Fruit fly (Drosophila melanogaster) whole organism, embryonic: ENCODE results near the gene CG42819.

Experiments
- Aef1 ChIP-seq: fragments of 200-800 bp; sonication (Bioruptor generic); IDR thresholded peaks from 3 replicates; pipeline ENCODE4 v1.3.6; 2022; ENCODE audit warnings: missing biosample characterization, missing genetic modification characterization
- Antp ChIP-seq: fragments of 200-800 bp; sonication (Bioruptor generic); optimal IDR thresholded peaks from 3 replicates; lab custom pipeline; 2016; ENCODE audit warnings: missing biosample characterization, missing genetic modification characterization
- CG11085 ChIP-seq: fragments of 200-800 bp; sonication (Bioruptor generic); IDR thresholded peaks from 2 replicates; pipeline ENCODE4 v1.3.6; 2022; ENCODE audit warnings: missing biosample characterization, missing genetic modification characterization
- CG11723 ChIP-seq: fragments of 200-800 bp; sonication (Bioruptor generic); optimal IDR thresholded peaks from 2 replicates; lab custom pipeline; 2017; ENCODE audit warnings: missing biosample characterization, mild to moderate bottlenecking, missing genetic modification characterization
- CG12659 ChIP-seq: fragments of 200-800 bp; sonication (Bioruptor generic); optimal IDR thresholded peaks from 3 replicates; lab custom pipeline; 2017; ENCODE audit warnings: mild to moderate bottlenecking, missing biosample characterization, missing genetic modification reagents, missing genetic modification characterization
- CG15601 ChIP-seq: fragments of 200-800 bp; sonication (Bioruptor generic); optimal IDR thresholded peaks from 3 replicates; lab custom pipeline; 2019; ENCODE audit warnings: missing biosample characterization, mild to moderate bottlenecking, missing genetic modification characterization, moderate library complexity
- CG16813 ChIP-seq: fragments of 200-800 bp; sonication (Bioruptor generic); IDR thresholded peaks from 3 replicates; pipeline ENCODE4 v1.3.6; 2022; ENCODE audit warnings: missing biosample characterization, missing genetic modification characterization; ENCODE audit not compliant: partially characterized antibody
- CG17568 ChIP-seq: fragments of 200-800 bp; sonication (Bioruptor generic); optimal IDR thresholded peaks from 2 replicates; lab custom pipeline; 2018; ENCODE audit warnings: missing biosample characterization, mild to moderate bottlenecking, missing genetic modification characterization, moderate library complexity
- CG17912 ChIP-seq: fragments of 200-800 bp; sonication (Bioruptor generic); optimal IDR thresholded peaks from 2 replicates; lab custom pipeline; 2018; ENCODE audit warnings: missing biosample characterization, mild to moderate bottlenecking, missing genetic modification characterization
- CG1832 ChIP-seq: fragments of 200-800 bp; sonication (Bioruptor generic); optimal IDR thresholded peaks from 2 replicates; lab custom pipeline; 2017; ENCODE audit warnings: missing biosample characterization, mild to moderate bottlenecking, missing genetic modification characterization, inconsistent platforms
- CG18599 ChIP-seq: fragments of 200-800 bp; sonication (Bioruptor generic); optimal IDR thresholded peaks from 3 replicates; lab custom pipeline; 2017; ENCODE audit warnings: missing biosample characterization, missing genetic modification characterization, mild to moderate bottlenecking, moderate library complexity, missing genetic modification reagents
- CG2202 ChIP-seq: fragments of 200-800 bp; sonication (Bioruptor generic); optimal IDR thresholded peaks from 2 replicates; lab custom pipeline; 2018; ENCODE audit warnings: missing biosample characterization, mild to moderate bottlenecking, missing genetic modification characterization
- CG30020 ChIP-seq: fragments of 200-800 bp; optimal IDR thresholded peaks from 2 replicates; lab custom pipeline; 2019; ENCODE audit warnings: missing biosample characterization, mild to moderate bottlenecking, missing genetic modification characterization, moderate library complexity
- CG31224 ChIP-seq: fragments of 200-800 bp; sonication (Bioruptor generic); IDR thresholded peaks from 2 replicates; pipeline ENCODE4 v1.3.6; 2022; ENCODE audit warnings: missing biosample characterization, missing genetic modification characterization
- CG3838 ChIP-seq: fragments of 200-800 bp; sonication (Bioruptor generic); optimal IDR thresholded peaks from 3 replicates; lab custom pipeline; 2016; ENCODE audit warnings: missing biosample characterization, missing genetic modification characterization
- CG5953 ChIP-seq: fragments of 200-800 bp; sonication (Bioruptor generic); IDR thresholded peaks from 2 replicates; pipeline ENCODE4 v1.3.6; 2022; ENCODE audit warnings: missing biosample characterization, missing genetic modification characterization
- CG7357 ChIP-seq: fragments of 200-800 bp; sonication (Bioruptor generic); IDR thresholded peaks from 3 replicates; pipeline ENCODE4 v1.3.6; 2022; ENCODE audit warnings: missing biosample characterization, missing genetic modification characterization
- CG7372 ChIP-seq: fragments of 200-800 bp; sonication (Bioruptor generic); IDR thresholded peaks from 2 replicates; pipeline ENCODE4 v1.3.6; 2022; ENCODE audit warnings: missing biosample characterization, missing genetic modification characterization
- CG9609 ChIP-seq: fragments of 200-800 bp; sonication (Bioruptor generic); optimal IDR thresholded peaks from 3 replicates; lab custom pipeline; 2016; ENCODE audit warnings: missing biosample characterization, missing genetic modification characterization
- CG9797 ChIP-seq: fragments of 200-800 bp; sonication (Bioruptor generic); optimal IDR thresholded peaks from 3 replicates; lab custom pipeline; 2018; ENCODE audit warnings: missing biosample characterization, mild to moderate bottlenecking, missing genetic modification characterization
- CHES-1-like ChIP-seq: fragments of 200-800 bp; sonication (Bioruptor generic); optimal IDR thresholded peaks from 2 replicates; lab custom pipeline; 2016; ENCODE audit warnings: missing biosample characterization, missing genetic modification characterization
- Dll ChIP-seq: fragments of 200-800 bp; sonication (Bioruptor generic); IDR thresholded peaks from 4 replicates; pipeline ENCODE4 v1.3.6; 2022; ENCODE audit warnings: missing biosample characterization, missing genetic modification characterization; ENCODE audit not compliant: partially characterized antibody
- Dp ChIP-seq: fragments of 200-800 bp; sonication (Bioruptor generic); optimal IDR thresholded peaks from 2 replicates; lab custom pipeline; 2018; ENCODE audit warnings: missing biosample characterization, mild to moderate bottlenecking, missing genetic modification characterization, moderate library complexity
- ERR ChIP-seq: fragments of 200-800 bp; sonication (Bioruptor generic); optimal IDR thresholded peaks from 2 replicates; lab custom pipeline; 2016; ENCODE audit warnings: missing biosample characterization, missing genetic modification characterization
- H15 ChIP-seq: fragments of 200-800 bp; sonication (Bioruptor generic); IDR thresholded peaks from 3 replicates; pipeline ENCODE4 v1.3.6; 2022; ENCODE audit warnings: missing biosample characterization, missing genetic modification characterization
- H2.0 ChIP-seq: fragments of 200-800 bp; sonication (Bioruptor generic); IDR thresholded peaks from 2 replicates; pipeline ENCODE4 v1.3.6; 2022; ENCODE audit warnings: missing biosample characterization, missing genetic modification characterization
- HLH54F ChIP-seq: fragments of 200-800 bp; sonication (Bioruptor generic); optimal IDR thresholded peaks from 3 replicates; lab custom pipeline; 2016; ENCODE audit warnings: missing biosample characterization, missing genetic modification characterization
- Hmx ChIP-seq: fragments of 200-800 bp; sonication (Bioruptor generic); optimal IDR thresholded peaks from 2 replicates; lab custom pipeline; 2016; ENCODE audit warnings: missing biosample characterization, missing genetic modification characterization
- Lpt ChIP-seq: fragments of >200 bp; optimal IDR thresholded peaks from 2 replicates; lab custom pipeline; 2018; ENCODE audit warnings: missing biosample characterization, missing genetic modification characterization
- MESR4 ChIP-seq: fragments of 200-800 bp; sonication (Bioruptor generic); optimal IDR thresholded peaks from 2 replicates; lab custom pipeline; 2018; ENCODE audit warnings: missing biosample characterization, mild to moderate bottlenecking, missing genetic modification characterization, moderate library complexity
- Med ChIP-seq: fragments of 200-800 bp; sonication (Bioruptor generic); peaks from one replicate; lab custom pipeline; 2016; ENCODE audit warnings: missing biosample characterization, missing genetic modification characterization, mild to moderate bottlenecking, inconsistent platforms, moderate library complexity
- Mrtf ChIP-seq: fragments of 200-800 bp; sonication (Bioruptor generic); IDR thresholded peaks from 3 replicates; pipeline ENCODE4 v1.3.6; 2022; ENCODE audit warnings: missing biosample characterization, missing genetic modification characterization
- Neu2 ChIP-seq: fragments of 200-800 bp; sonication (Bioruptor generic); optimal IDR thresholded peaks from 3 replicates; lab custom pipeline; 2016; ENCODE audit warnings: missing biosample characterization, missing genetic modification characterization, borderline replicate concordance
- Sin3A ChIP-seq: fragments of >200 bp; optimal IDR thresholded peaks from 2 replicates; lab custom pipeline; 2018
- Sox100B ChIP-seq: fragments of 200-800 bp; sonication (Bioruptor generic); optimal IDR thresholded peaks from 3 replicates; lab custom pipeline; 2018; ENCODE audit warnings: missing biosample characterization, mild to moderate bottlenecking, missing genetic modification characterization
- YL-1 ChIP-seq: fragments of 200-800 bp; sonication (Bioruptor generic); optimal IDR thresholded peaks from 3 replicates; lab custom pipeline; 2017; ENCODE audit warnings: missing biosample characterization, mild to moderate bottlenecking, missing genetic modification characterization
- bbx ChIP-seq: fragments of 200-800 bp; sonication (Bioruptor generic); IDR thresholded peaks from 2 replicates; pipeline ENCODE4 v1.3.6; 2022; ENCODE audit warnings: missing biosample characterization, missing genetic modification characterization; ENCODE audit not compliant: partially characterized antibody
- bcd ChIP-seq: fragments of 200-800 bp; sonication (Bioruptor generic); optimal IDR thresholded peaks from 2 replicates; lab custom pipeline; 2017; ENCODE audit warnings: missing biosample characterization, mild to moderate bottlenecking, missing genetic modification characterization
- crc ChIP-seq: fragments of 200-800 bp; sonication (Bioruptor generic); optimal IDR thresholded peaks from 2 replicates; lab custom pipeline; 2016; ENCODE audit warnings: missing biosample characterization, missing genetic modification characterization
- cwo ChIP-seq: fragments of 200-800 bp; sonication (Bioruptor generic); optimal IDR thresholded peaks from 3 replicates; lab custom pipeline; 2017; ENCODE audit warnings: missing biosample characterization, missing genetic modification characterization, mild to moderate bottlenecking, moderate library complexity, missing genetic modification reagents
- dati ChIP-seq: fragments of 200-800 bp; sonication (Bioruptor generic); IDR thresholded peaks from 2 replicates; pipeline ENCODE4 v1.3.6; 2022; ENCODE audit warnings: missing biosample characterization, missing genetic modification characterization
- eyg ChIP-seq: fragments of 200-800 bp; sonication (Bioruptor generic); optimal IDR thresholded peaks from 3 replicates; lab custom pipeline; 2016; ENCODE audit warnings: missing biosample characterization, missing genetic modification characterization
- lola ChIP-seq, 3 experiments: fragments of >200 bp in 2 of 3; fragments of 200-800 bp in 1 of 3; sonication (Bioruptor generic) in 1 of 3; optimal IDR thresholded peaks; 2 replicates each; lab custom pipeline; 2017 to 2019; ENCODE audit warnings: missing biosample characterization in 3 of 3, missing genetic modification characterization in 3 of 3, mild to moderate bottlenecking in 1 of 3, moderate library complexity in 1 of 3
- sima ChIP-seq: fragments of 200-800 bp; sonication (Bioruptor generic); optimal IDR thresholded peaks from 2 replicates; lab custom pipeline; 2016; ENCODE audit warnings: missing biosample characterization, missing genetic modification characterization
- so ChIP-seq: fragments of 200-800 bp; sonication (Bioruptor generic); IDR thresholded peaks from 3 replicates; pipeline ENCODE4 v1.3.6; 2022; ENCODE audit warnings: missing biosample characterization, missing genetic modification characterization
- stc ChIP-seq: fragments of 200-800 bp; sonication (Bioruptor generic); IDR thresholded peaks from 2 replicates; pipeline ENCODE4 v1.3.6; 2022; ENCODE audit warnings: missing biosample characterization, missing genetic modification characterization
- tll ChIP-seq, 2 experiments: fragments of 200-800 bp in 1 of 2; fragments of >200 bp in 1 of 2; sonication (Bioruptor generic) in 1 of 2; optimal IDR thresholded peaks; 2 replicates each; lab custom pipeline; 2017 to 2019; ENCODE audit warnings: missing biosample characterization in 2 of 2, missing genetic modification characterization in 2 of 2, mild to moderate bottlenecking in 1 of 2, moderate library complexity in 1 of 2
- vnd ChIP-seq: fragments of 200-800 bp; sonication (Bioruptor generic); IDR thresholded peaks from 3 replicates; pipeline ENCODE4 v1.3.6; 2022; ENCODE audit warnings: missing biosample characterization, missing genetic modification characterization; ENCODE audit not compliant: partially characterized antibody
- zfh2 ChIP-seq: fragments of 200-800 bp; sonication (Bioruptor generic); optimal IDR thresholded peaks from 2 replicates; lab custom pipeline; 2016; ENCODE audit warnings: missing biosample characterization, missing genetic modification characterization

Gene CG42819

DNA sequence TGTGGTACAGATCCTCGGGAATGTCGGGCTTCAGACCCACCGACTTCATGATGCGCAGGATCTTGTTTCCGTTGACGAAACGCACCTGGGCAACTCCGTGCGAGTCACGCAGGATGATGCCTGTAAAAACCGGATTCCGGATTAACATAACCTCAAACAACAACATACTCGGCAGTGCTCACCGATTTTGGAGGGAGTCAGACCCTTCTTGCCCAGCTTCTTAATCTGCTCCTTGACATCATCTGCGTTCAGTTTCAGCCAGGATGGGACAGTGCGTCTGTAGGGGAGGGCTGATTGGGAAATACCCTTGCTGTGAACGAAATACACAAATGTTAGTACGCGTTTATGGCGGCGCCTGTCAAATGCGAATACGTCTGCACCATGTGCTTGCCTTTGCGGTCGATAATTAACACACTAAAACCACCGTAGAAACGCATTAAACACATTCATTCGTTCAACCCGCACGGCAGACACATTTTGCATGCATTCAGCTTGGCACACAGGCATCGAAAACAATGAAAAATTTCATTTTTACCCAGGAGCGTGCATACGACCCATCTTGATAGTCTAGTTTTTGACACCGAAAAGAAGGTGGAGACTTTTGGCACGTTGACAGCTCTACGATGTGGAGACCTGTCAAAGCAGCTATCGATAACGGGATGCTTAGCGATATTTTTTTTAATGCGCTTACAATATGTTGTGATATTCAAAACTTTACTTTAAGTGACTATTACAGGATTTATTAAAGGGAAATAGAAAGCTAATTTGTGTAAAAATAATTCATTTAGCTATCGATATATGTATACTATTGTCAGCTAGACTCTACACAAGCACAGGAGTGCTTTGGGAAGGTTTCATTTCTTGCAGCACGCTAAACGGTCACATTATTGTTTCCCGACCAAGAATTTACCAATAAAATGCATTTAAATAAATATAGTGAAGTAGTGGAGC is 24.9 kb downstream of the CG42819 start, which contains the start of the genes RpS13 and CSN8 (continued):
- no peak for TF ChIP-seq cwo (GFP tag; lab: Kevin White, UChicago)
- TF ChIP-seq bbx (GFP tag; lab: Robert Waterston, UW), result peak; percentile 91
- peak; percentile 31 for TF ChIP-seq CG15601 (tag; lab: Kevin White, UChicago)
- TF ChIP-seq dati (GFP tag; lab: Robert Waterston, UW), result no peak
- no peak for TF ChIP-seq CG7372 (GFP tag; lab: Robert Waterston, UW)
- TF ChIP-seq YL-1, result peak; percentile 92
- TF ChIP-seq CG11723, result no peak
- no peak for TF ChIP-seq Antp (GFP tag; lab: Kevin White, UChicago)
- no peak for TF ChIP-seq CG1832 (GFP tag; lab: Kevin White, UChicago)
- no peak for TF ChIP-seq sima
- TF ChIP-seq so (GFP tag; lab: Robert Waterston, UW), result no peak
- TF ChIP-seq Lpt (GFP tag; lab: Kevin White, UChicago), result no peak
- TF ChIP-seq Neu2 (GFP tag; lab: Kevin White, UChicago), result no peak
- TF ChIP-seq HLH54F (GFP tag; lab: Kevin White, UChicago), result no peak
- TF ChIP-seq CG7357 (GFP tag; lab: Robert Waterston, UW), result 0 out of 3 replicates have a peak, but pooled peaks have one; percentile 11
- TF ChIP-seq Aef1 (GFP tag; lab: Robert Waterston, UW), result no peak
- peak; percentile 75 for TF ChIP-seq CG12659 (GFP tag; lab: Kevin White, UChicago)
- peak; percentile 97 for TF ChIP-seq MESR4 (GFP tag; lab: Kevin White, UChicago)
- TF ChIP-seq CG9609 (GFP tag; lab: Kevin White, UChicago), result no peak
- no peak for TF ChIP-seq H15 (GFP tag; lab: Robert Waterston, UW)
- no peak for TF ChIP-seq CG3838 (GFP tag; lab: Kevin White, UChicago)
- peak in 1 of 3 experiments; percentile 6 for TF ChIP-seq lola (GFP tag; optimal IDR thresholded peaks at IDR 0.05; lab: Kevin White, UChicago)
- peak; percentile 8 for TF ChIP-seq CHES-1-like
- TF ChIP-seq CG2202 (tag; lab: Kevin White, UChicago), result no peak
- no peak for TF ChIP-seq CG11085
- TF ChIP-seq CG9797 (GFP tag; lab: Kevin White, UChicago), result peak; percentile 67
- no peak for TF ChIP-seq H2.0 (GFP tag; lab: Robert Waterston, UW)
- no peak for TF ChIP-seq ERR (GFP tag; lab: Kevin White, UChicago)
- peak; percentile 64 for TF ChIP-seq CG30020
- peak; percentile 90 for TF ChIP-seq vnd (GFP tag; lab: Robert Waterston, UW)
- no peak for TF ChIP-seq Hmx (GFP tag; lab: Kevin White, UChicago)
- peak; percentile 95 for TF ChIP-seq CG16813 (GFP tag; lab: Robert Waterston, UW)
- no peak for TF ChIP-seq eyg (GFP tag; lab: Kevin White, UChicago)
- peak; percentile 93 for TF ChIP-seq Sin3A (lab: Kevin White, UChicago)
- no peak for TF ChIP-seq zfh2
- peak; percentile 20 for TF ChIP-seq CG18599 (GFP tag; lab: Kevin White, UChicago)
- peak; percentile 97 for TF ChIP-seq Dll (GFP tag; lab: Robert Waterston, UW)
- TF ChIP-seq Dp (GFP tag; lab: Kevin White, UChicago), result peak; percentile 34
- no peak for TF ChIP-seq Mrtf
- TF ChIP-seq Med (GFP tag; lab: Kevin White, UChicago), result peak; percentile 61
- peak; percentile 16 for TF ChIP-seq CG17912 (GFP tag; lab: Kevin White, UChicago)
- TF ChIP-seq crc (GFP tag; lab: Kevin White, UChicago), result no peak
- peak; percentile 11 for TF ChIP-seq bcd
- TF ChIP-seq CG5953 (GFP tag; lab: Robert Waterston, UW), result no peak
- TF ChIP-seq Sox100B (GFP tag; lab: Kevin White, UChicago), result no peak
- TF ChIP-seq stc (GFP tag; lab: Robert Waterston, UW), result no peak
- peak; percentile 33 for TF ChIP-seq CG17568 (GFP tag; lab: Kevin White, UChicago)
- no peak for TF ChIP-seq tll (GFP tag; optimal IDR thresholded peaks at IDR 0.05; lab: Kevin White, UChicago)
- no peak for TF ChIP-seq CG31224 (GFP tag; lab: Robert Waterston, UW)
